Fruit fly (Drosophila melanogaster) whole organism, adult: ENCODE data around the gene Cyp12a4.

Experiments
- CG33017 ChIP-seq: fragments of 200-800 bp; sonication (Bioruptor generic); optimal IDR thresholded peaks from 2 replicates; lab custom pipeline; 2018; ENCODE audit warnings: missing biosample characterization, mild to moderate bottlenecking, missing genetic modification characterization, moderate library complexity
- Mnt ChIP-seq: fragments of 200-800 bp; sonication (Bioruptor generic); optimal IDR thresholded peaks from 2 replicates; lab custom pipeline; 2016; ENCODE audit warnings: missing biosample characterization, mild to moderate bottlenecking, missing genetic modification characterization

DNA sequence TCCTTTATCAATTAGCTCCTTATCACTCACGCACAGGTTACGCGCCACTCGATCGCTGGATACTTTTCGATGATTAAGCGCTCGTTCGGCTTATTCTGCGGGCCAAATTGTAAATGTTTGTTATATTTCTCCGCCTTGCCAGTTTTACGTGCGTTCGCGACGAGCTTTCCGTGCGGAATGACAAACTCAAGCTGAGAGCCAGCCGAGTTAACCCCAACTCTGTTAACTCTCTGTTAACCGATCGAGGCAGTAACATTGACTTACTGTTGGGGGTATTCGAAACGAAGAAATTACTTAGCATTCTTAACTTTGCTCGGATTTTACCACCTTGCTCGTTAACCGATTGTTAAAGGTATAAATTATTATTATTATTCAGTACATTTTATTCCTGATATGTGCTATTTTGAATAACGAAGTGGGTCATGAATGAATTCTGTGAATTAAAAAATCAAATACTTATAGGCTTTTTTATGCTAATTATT, 18.6 kb downstream of the Cyp12a4 start, which contains the start of gene CG5835:
- no peak for TF ChIP-seq CG33017 (tag; lab: Kevin White, UChicago)
- TF ChIP-seq Mnt (GFP tag; lab: Kevin White, UChicago) = peak; percentile 58
